Worm (Caenorhabditis elegans): ENCODE results near the gene clec-174.

ce11 chrIV:3892027-3892426 lies 49.5 kb downstream of the clec-174 start, which contains the start of gene F56D6.9:
- TF ChIP-seq dao-5 (tag; optimal IDR thresholded peaks at IDR 0.05) (no peak), him-1 (tag; optimal IDR thresholded peaks at IDR 0.05) (no peak)

Measured in whole organism, L4/young adult.